Worm (Caenorhabditis elegans) whole organism, mixed stage, embryonic: ENCODE results near the gene K03A11.5.

Experiments used
- bed-3 ChIP-seq: fragments of 200-800 bp; sonication (Bioruptor generic); optimal IDR thresholded peaks from 3 replicates; lab custom pipeline; 2018; ENCODE audit warnings: mild to moderate bottlenecking, missing genetic modification characterization, moderate library complexity, missing compliant biosample characterization
- blmp-1 ChIP-seq: fragments of 150-350 bp; optimal IDR thresholded peaks from 2 replicates; lab custom pipeline; 2014; ENCODE audit warnings: missing biosample characterization, missing genetic modification characterization
- ceh-39 ChIP-seq: fragments of 150-350 bp; optimal IDR thresholded peaks from 2 replicates; lab custom pipeline; 2014; ENCODE audit warnings: missing biosample characterization, missing genetic modification characterization
- ceh-43 ChIP-seq: fragments of 200-800 bp; sonication (Bioruptor generic); optimal IDR thresholded peaks from 2 replicates; lab custom pipeline; 2018; ENCODE audit warnings: mild to moderate bottlenecking, missing genetic modification characterization, moderate library complexity, missing compliant biosample characterization
- ces-1 ChIP-seq: fragments of 150-350 bp; optimal IDR thresholded peaks from 2 replicates; lab custom pipeline; 2014; ENCODE audit warnings: missing biosample characterization, missing genetic modification reagents, missing genetic modification characterization
- cnd-1 ChIP-seq: fragments of 200-800 bp; sonication (Bioruptor generic); optimal IDR thresholded peaks from 2 replicates; lab custom pipeline; 2018; ENCODE audit warnings: mild to moderate bottlenecking, missing genetic modification characterization, missing compliant biosample characterization
- drap-1 ChIP-seq: fragments of 200-800 bp; sonication (Bioruptor generic); optimal IDR thresholded peaks from 3 replicates; lab custom pipeline; 2018; ENCODE audit warnings: mild to moderate bottlenecking, missing genetic modification characterization, missing compliant biosample characterization
- elt-1 ChIP-seq: sonication (generic microtip); optimal IDR thresholded peaks from 2 replicates; lab custom pipeline; 2017; ENCODE audit warnings: missing genetic modification characterization, mild to moderate bottlenecking, missing compliant biosample characterization, antibody characterized with exemption, moderate library complexity, borderline replicate concordance; ENCODE audit not compliant: insufficient read depth
- elt-3 ChIP-seq: fragments of 150-350 bp; optimal IDR thresholded peaks from 2 replicates; lab custom pipeline; 2014; ENCODE audit warnings: missing biosample characterization, missing genetic modification characterization
- flh-1 ChIP-seq: fragments of 200-800 bp; sonication (Bioruptor generic); optimal IDR thresholded peaks from 2 replicates; lab custom pipeline; 2018; ENCODE audit warnings: mild to moderate bottlenecking, missing genetic modification characterization, moderate library complexity, missing compliant biosample characterization
- ham-2 ChIP-seq: fragments of 200-800 bp; sonication (Bioruptor generic); optimal IDR thresholded peaks from 2 replicates; lab custom pipeline; 2018; ENCODE audit warnings: mild to moderate bottlenecking, missing genetic modification characterization, missing compliant biosample characterization
- lin-13 ChIP-seq: fragments of 150-350 bp; optimal IDR thresholded peaks from 2 replicates; lab custom pipeline; 2014; ENCODE audit warnings: missing biosample characterization, missing genetic modification characterization
- lin-32 ChIP-seq: fragments of 200-800 bp; sonication (Bioruptor generic); optimal IDR thresholded peaks from 2 replicates; lab custom pipeline; 2018; ENCODE audit warnings: mild to moderate bottlenecking, missing genetic modification characterization, missing compliant biosample characterization
- lsy-2 ChIP-seq: fragments of 150-350 bp; optimal IDR thresholded peaks from 2 replicates; lab custom pipeline; 2014; ENCODE audit warnings: missing biosample characterization, missing genetic modification characterization
- mep-1 ChIP-seq: fragments of 150-350 bp; optimal IDR thresholded peaks from 2 replicates; lab custom pipeline; 2017; ENCODE audit warnings: missing biosample characterization, missing genetic modification reagents, missing genetic modification characterization, inconsistent platforms
- mls-2 ChIP-seq: sonication (generic microtip); optimal IDR thresholded peaks from 2 replicates; lab custom pipeline; 2016; ENCODE audit warnings: mild to moderate bottlenecking, missing genetic modification characterization, moderate library complexity, missing compliant biosample characterization
- nhr-12 ChIP-seq: fragments of 150-350 bp; optimal IDR thresholded peaks from 2 replicates; lab custom pipeline; 2014; ENCODE audit warnings: missing biosample characterization, missing genetic modification characterization
- nhr-2 ChIP-seq: fragments of 150-350 bp; optimal IDR thresholded peaks from 2 replicates; lab custom pipeline; 2014; ENCODE audit warnings: missing biosample characterization, missing genetic modification characterization
- nhr-237 ChIP-seq: fragments of 150-350 bp; optimal IDR thresholded peaks from 2 replicates; lab custom pipeline; 2014; ENCODE audit warnings: missing biosample characterization, missing genetic modification characterization
- nhr-28 ChIP-seq: fragments of 150-350 bp; optimal IDR thresholded peaks from 2 replicates; lab custom pipeline; 2014; ENCODE audit warnings: missing biosample characterization, missing genetic modification characterization
- nhr-76 ChIP-seq: sonication (generic microtip); optimal IDR thresholded peaks from 2 replicates; lab custom pipeline; 2017; ENCODE audit warnings: missing biosample characterization, missing genetic modification characterization
- pha-4 ChIP-seq: fragments of 150-350 bp; optimal IDR thresholded peaks from 2 replicates; lab custom pipeline; 2018; ENCODE audit warnings: missing biosample characterization, missing genetic modification reagents, missing genetic modification characterization
- sem-2 ChIP-seq: fragments of 200-800 bp; sonication (Bioruptor generic); optimal IDR thresholded peaks from 2 replicates; lab custom pipeline; 2018; ENCODE audit warnings: mild to moderate bottlenecking, missing genetic modification characterization, missing compliant biosample characterization
- snpc-4 ChIP-seq: fragments of 150-350 bp; optimal IDR thresholded peaks from 2 replicates; lab custom pipeline; 2014; ENCODE audit warnings: missing biosample characterization, missing genetic modification characterization
- sptf-1 ChIP-seq: sonication (generic microtip); optimal IDR thresholded peaks from 2 replicates; lab custom pipeline; 2017; ENCODE audit warnings: mild to moderate bottlenecking, missing genetic modification characterization, moderate library complexity, missing compliant biosample characterization
- tbx-8 ChIP-seq: fragments of 200-800 bp; sonication (Bioruptor generic); optimal IDR thresholded peaks from 2 replicates; lab custom pipeline; 2018; ENCODE audit warnings: mild to moderate bottlenecking, missing genetic modification characterization, moderate library complexity, missing compliant biosample characterization
- unc-120 ChIP-seq: sonication (generic microtip); optimal IDR thresholded peaks from 2 replicates; lab custom pipeline; 2017; ENCODE audit warnings: missing genetic modification characterization, missing compliant biosample characterization; ENCODE audit not compliant: poor library complexity, severe bottlenecking
- unc-39 ChIP-seq: fragments of 150-350 bp; optimal IDR thresholded peaks from 2 replicates; lab custom pipeline; 2014; ENCODE audit warnings: missing biosample characterization, missing genetic modification characterization
- unc-62 ChIP-seq: fragments of 150-350 bp; optimal IDR thresholded peaks from 2 replicates; lab custom pipeline; 2014; ENCODE audit warnings: missing biosample characterization, missing genetic modification reagents, missing genetic modification characterization
- zip-8 ChIP-seq: fragments of 150-350 bp; optimal IDR thresholded peaks from 2 replicates; lab custom pipeline; 2014; ENCODE audit warnings: missing biosample characterization, missing genetic modification characterization
- ztf-11 ChIP-seq: fragments of 150-350 bp; optimal IDR thresholded peaks from 2 replicates; lab custom pipeline; 2014; ENCODE audit warnings: missing biosample characterization, missing genetic modification characterization

K03A11.5 gene

ce11 chrX:13055560-13055959, 7.8 kb upstream of the K03A11.5 start, which contains the start of gene K03A11.6:
Gene K03A11.6, plus strand, starts transcription at chrX:13055860.
- TF ChIP-seq mls-2 (tag; lab: Kevin White, UChicago) (no peak), cnd-1 (tag; lab: Kevin White, UChicago) (no peak), nhr-237 (tag; lab: Kevin White, UChicago) (no peak), elt-3 (tag; lab: Kevin White, UChicago) (no peak), lin-13 (no peak), unc-62 (GFP tag; lab: Kevin White, UChicago) (no peak), zip-8 (tag; lab: Kevin White, UChicago) (no peak), bed-3 (GFP tag; lab: Kevin White, UChicago) (no peak), unc-39 (no peak), nhr-76 (tag; lab: Kevin White, UChicago) (no peak), lin-32 (no peak), ces-1 (GFP tag; lab: Kevin White, UChicago) (no peak), nhr-12 (no peak), ceh-43 (GFP tag; lab: Kevin White, UChicago) (no peak), mep-1 (tag; lab: Kevin White, UChicago) (no peak)

ce11 chrX:13059984-13060383, 3.4 kb upstream of the K03A11.5 start:
- TF ChIP-seq nhr-237 (tag; lab: Kevin White, UChicago) (no peak), unc-120 (tag; lab: Kevin White, UChicago) (no peak), ces-1 (GFP tag; lab: Kevin White, UChicago) (no peak), lin-13 (no peak), nhr-2 (tag; lab: Kevin White, UChicago) (no peak), tbx-8 (GFP tag; lab: Kevin White, UChicago) (no peak)
- TF ChIP-seq, all 35 proteins: peak for 0

ce11 chrX:13061366-13061765, 2.0 kb upstream of the K03A11.5 start:
- no peak for TF ChIP-seq ceh-39 (tag; lab: Kevin White, UChicago)
- no peak for TF ChIP-seq sem-2
- no peak for TF ChIP-seq ztf-11
- TF ChIP-seq snpc-4, result no peak
- no peak for TF ChIP-seq ces-1 (GFP tag; lab: Kevin White, UChicago)
- TF ChIP-seq blmp-1, result no peak
- TF ChIP-seq mls-2 (tag; lab: Kevin White, UChicago), result no peak
- no peak for TF ChIP-seq unc-39
- TF ChIP-seq zip-8 (tag; lab: Kevin White, UChicago), result no peak
- TF ChIP-seq nhr-2 (tag; lab: Kevin White, UChicago), result no peak
- TF ChIP-seq nhr-76 (tag; lab: Kevin White, UChicago), result no peak
- TF ChIP-seq nhr-12, result no peak
- no peak for TF ChIP-seq ham-2
- TF ChIP-seq, all 35 proteins: peak for 0

ce11 chrX:13071120-13071519, 7.8 kb downstream of the K03A11.5 start, which contains the start of gene cpx-2:
Gene cpx-2, minus strand, starts transcription at chrX:13071220.
- no peak for TF ChIP-seq nhr-2 (tag; lab: Kevin White, UChicago)
- no peak for TF ChIP-seq mep-1 (tag; lab: Kevin White, UChicago)
- TF ChIP-seq tbx-8 (GFP tag; lab: Kevin White, UChicago), result no peak
- no peak for TF ChIP-seq drap-1 (GFP tag; lab: Kevin White, UChicago)
- TF ChIP-seq, all 35 proteins: peak for 0

- TF ChIP-seq lin-32 (no peak), ceh-39 (tag; lab: Kevin White, UChicago) (no peak), bed-3 (GFP tag; lab: Kevin White, UChicago) (no peak), unc-39 (no peak), mep-1 (tag; lab: Kevin White, UChicago) (no peak), unc-62 (GFP tag; lab: Kevin White, UChicago) (no peak), pha-4 (tag; lab: Kevin White, UChicago) (no peak), ces-1 (GFP tag; lab: Kevin White, UChicago) (no peak), drap-1 (GFP tag; lab: Kevin White, UChicago) (no peak), ztf-11 (no peak), snpc-4 (no peak), unc-120 (tag; lab: Kevin White, UChicago) (no peak)
Observed at ce11 chrX:13074373-13074772, 11.0 kb downstream of the K03A11.5 start, which contains the start of gene ceh-28. Gene ceh-28, plus strand, starts transcription at chrX:13074673.

ce11 chrX:13077872-13078271, 14.5 kb downstream of the K03A11.5 start, which contains the start of gene K03A11.4:
Gene K03A11.4, plus strand, starts transcription at chrX:13078172.
- no peak for TF ChIP-seq nhr-2 (tag; lab: Kevin White, UChicago)
- TF ChIP-seq lsy-2, result no peak
- TF ChIP-seq tbx-8 (GFP tag; lab: Kevin White, UChicago), result no peak
- TF ChIP-seq lin-13, result no peak
- TF ChIP-seq ham-2, result no peak
- TF ChIP-seq unc-39, result no peak
- no peak for TF ChIP-seq elt-1 (tag; lab: Kevin White, UChicago)
- no peak for TF ChIP-seq pha-4 (tag; lab: Kevin White, UChicago)
- no peak for TF ChIP-seq lin-32
- TF ChIP-seq flh-1, result no peak
- TF ChIP-seq sptf-1 (tag; lab: Kevin White, UChicago), result no peak
- TF ChIP-seq nhr-28 (tag; lab: Kevin White, UChicago), result no peak
- TF ChIP-seq drap-1 (GFP tag; lab: Kevin White, UChicago), result no peak
- no peak for TF ChIP-seq nhr-12
- TF ChIP-seq, all 35 proteins: peak for 0
